Fruit fly (Drosophila melanogaster) whole organism, embryonic: Measurements from ENCODE around the gene CG10445.

ENCODE experiments used
- Antp ChIP-seq: fragments of 200-800 bp; sonication (Bioruptor generic); optimal IDR thresholded peaks from 3 replicates; lab custom pipeline; 2016; ENCODE audit warnings: missing biosample characterization, missing genetic modification characterization
- BtbVII ChIP-seq: fragments of 200-800 bp; sonication (Bioruptor generic); optimal IDR thresholded peaks from 3 replicates; lab custom pipeline; 2017; ENCODE audit warnings: missing biosample characterization, mild to moderate bottlenecking, missing genetic modification characterization
- CG10274 ChIP-seq: fragments of 200-800 bp; sonication (Bioruptor generic); optimal IDR thresholded peaks from 3 replicates; lab custom pipeline; 2017; ENCODE audit warnings: missing biosample characterization, mild to moderate bottlenecking, missing genetic modification characterization
- CG10431 ChIP-seq: fragments of 200-800 bp; sonication (Bioruptor generic); optimal IDR thresholded peaks from 3 replicates; lab custom pipeline; 2018; ENCODE audit warnings: missing biosample characterization, mild to moderate bottlenecking, missing genetic modification characterization
- CG10462 ChIP-seq: fragments of 200-800 bp; sonication (Bioruptor generic); optimal IDR thresholded peaks from 2 replicates; lab custom pipeline; 2016; ENCODE audit warnings: missing biosample characterization, missing genetic modification characterization
- CG12769 ChIP-seq: fragments of 200-800 bp; sonication (Bioruptor generic); optimal IDR thresholded peaks from 2 replicates; lab custom pipeline; 2019; ENCODE audit warnings: missing biosample characterization, mild to moderate bottlenecking, missing genetic modification characterization, moderate library complexity
- CG13894 ChIP-seq: fragments of 200-800 bp; sonication (Bioruptor generic); optimal IDR thresholded peaks from 3 replicates; lab custom pipeline; 2018; ENCODE audit warnings: missing biosample characterization, mild to moderate bottlenecking, missing genetic modification characterization, moderate library complexity
- CG14050 ChIP-seq: fragments of 200-800 bp; sonication (Bioruptor generic); IDR thresholded peaks from 3 replicates; pipeline ENCODE4 v1.3.6; 2022; ENCODE audit warnings: missing biosample characterization, missing genetic modification characterization
- CG18262 ChIP-seq: fragments of 200-800 bp; optimal IDR thresholded peaks from 3 replicates; lab custom pipeline; 2019; ENCODE audit warnings: missing biosample characterization, mild to moderate bottlenecking, missing genetic modification characterization, moderate library complexity
- CG2129 ChIP-seq: fragments of 200-800 bp; sonication (Bioruptor generic); IDR thresholded peaks from 2 replicates; pipeline ENCODE4 v1.3.6; 2022; ENCODE audit warnings: missing biosample characterization, missing genetic modification characterization; ENCODE audit not compliant: partially characterized antibody
- CG31365 ChIP-seq: fragments of 200-800 bp; sonication (Bioruptor generic); optimal IDR thresholded peaks from 2 replicates; lab custom pipeline; 2018; ENCODE audit warnings: missing biosample characterization, mild to moderate bottlenecking, missing genetic modification characterization
- CG3163 ChIP-seq: fragments of 200-800 bp; sonication (Bioruptor generic); optimal IDR thresholded peaks from 3 replicates; lab custom pipeline; 2016; ENCODE audit warnings: missing biosample characterization, missing genetic modification characterization
- CG32532 ChIP-seq: fragments of 200-800 bp; sonication (Bioruptor generic); IDR thresholded peaks from 2 replicates; pipeline ENCODE4 v1.3.6; 2022; ENCODE audit warnings: missing biosample characterization, missing genetic modification characterization
- CG4617 ChIP-seq: fragments of 200-800 bp; sonication (Bioruptor generic); optimal IDR thresholded peaks from 3 replicates; lab custom pipeline; 2016; ENCODE audit warnings: missing biosample characterization, missing genetic modification characterization, borderline replicate concordance
- CG5953 ChIP-seq: fragments of 200-800 bp; sonication (Bioruptor generic); IDR thresholded peaks from 2 replicates; pipeline ENCODE4 v1.3.6; 2022; ENCODE audit warnings: missing biosample characterization, missing genetic modification characterization
- CG6272 ChIP-seq: fragments of 200-800 bp; sonication (Bioruptor generic); IDR thresholded peaks from 2 replicates; pipeline ENCODE4 v1.3.6; 2022; ENCODE audit warnings: missing biosample characterization, missing genetic modification characterization
- CG7357 ChIP-seq: fragments of 200-800 bp; sonication (Bioruptor generic); IDR thresholded peaks from 3 replicates; pipeline ENCODE4 v1.3.6; 2022; ENCODE audit warnings: missing biosample characterization, missing genetic modification characterization
- CG8765 ChIP-seq: fragments of 200-800 bp; sonication (Bioruptor generic); IDR thresholded peaks from 2 replicates; pipeline ENCODE4 v1.3.6; 2022; ENCODE audit warnings: missing biosample characterization, missing genetic modification characterization
- CG9609 ChIP-seq: fragments of 200-800 bp; sonication (Bioruptor generic); optimal IDR thresholded peaks from 3 replicates; lab custom pipeline; 2016; ENCODE audit warnings: missing biosample characterization, missing genetic modification characterization
- D19B ChIP-seq: fragments of 200-800 bp; sonication (Bioruptor generic); optimal IDR thresholded peaks from 2 replicates; lab custom pipeline; 2017; ENCODE audit warnings: missing biosample characterization, mild to moderate bottlenecking, missing genetic modification characterization
- Dip3 ChIP-seq: fragments of 200-800 bp; sonication (Bioruptor generic); optimal IDR thresholded peaks from 3 replicates; lab custom pipeline; 2016; ENCODE audit warnings: missing biosample characterization, missing genetic modification characterization
- Dll ChIP-seq: fragments of 200-800 bp; sonication (Bioruptor generic); IDR thresholded peaks from 4 replicates; pipeline ENCODE4 v1.3.6; 2022; ENCODE audit warnings: missing biosample characterization, missing genetic modification characterization; ENCODE audit not compliant: partially characterized antibody
- Doc2 ChIP-seq: fragments of 200-800 bp; sonication (Bioruptor generic); IDR thresholded peaks from 2 replicates; pipeline ENCODE4 v1.3.6; 2022; ENCODE audit warnings: missing biosample characterization, missing genetic modification characterization
- E2f1 ChIP-seq: fragments of 200-800 bp; sonication (Bioruptor generic); IDR thresholded peaks from 2 replicates; pipeline ENCODE4 v1.3.6; 2022; ENCODE audit warnings: missing biosample characterization, missing genetic modification characterization
- Ets65A ChIP-seq: fragments of 200-800 bp; sonication (Bioruptor generic); peaks from one replicate; lab custom pipeline; 2016; ENCODE audit warnings: missing biosample characterization, missing genetic modification characterization
- Ets97D ChIP-seq: fragments of 200-800 bp; sonication (Bioruptor generic); optimal IDR thresholded peaks from 3 replicates; lab custom pipeline; 2016; ENCODE audit warnings: missing biosample characterization, missing genetic modification characterization
- HLH4C ChIP-seq: fragments of 200-800 bp; sonication (Bioruptor generic); IDR thresholded peaks from 3 replicates; pipeline ENCODE4 v1.3.6; 2022; ENCODE audit warnings: missing biosample characterization, missing genetic modification characterization; ENCODE audit not compliant: partially characterized antibody
- Hsf ChIP-seq: fragments of 200-800 bp; sonication (Bioruptor generic); optimal IDR thresholded peaks from 3 replicates; lab custom pipeline; 2016; ENCODE audit warnings: missing biosample characterization, missing genetic modification characterization
- Kr ChIP-seq: fragments of 200-800 bp; sonication (Bioruptor generic); optimal IDR thresholded peaks from 2 replicates; lab custom pipeline; 2017; ENCODE audit warnings: missing biosample characterization, mild to moderate bottlenecking, missing genetic modification characterization
- Mes4 ChIP-seq: fragments of 200-800 bp; sonication (Bioruptor generic); optimal IDR thresholded peaks from 2 replicates; lab custom pipeline; 2016; ENCODE audit warnings: missing biosample characterization, missing genetic modification characterization
- Usf ChIP-seq: fragments of 200-800 bp; sonication (Bioruptor generic); optimal IDR thresholded peaks from 2 replicates; lab custom pipeline; 2017; ENCODE audit warnings: missing genotype, missing biosample characterization, missing genetic modification characterization
- Vsx1 ChIP-seq: fragments of 200-800 bp; sonication (Bioruptor generic); optimal IDR thresholded peaks from 2 replicates; lab custom pipeline; 2017; ENCODE audit warnings: missing biosample characterization, mild to moderate bottlenecking, missing genetic modification characterization, missing genetic modification reagents
- Xrp1 ChIP-seq: fragments of 200-800 bp; sonication (Bioruptor generic); IDR thresholded peaks from 2 replicates; pipeline ENCODE4 v1.3.6; 2022; ENCODE audit warnings: missing biosample characterization, missing genetic modification characterization
- bigmax ChIP-seq: fragments of 200-800 bp; sonication (Bioruptor generic); optimal IDR thresholded peaks from 2 replicates; lab custom pipeline; 2018; ENCODE audit warnings: missing biosample characterization, mild to moderate bottlenecking, missing genetic modification characterization
- chif ChIP-seq, 2 experiments: fragments of 200-800 bp; sonication (Bioruptor generic); optimal IDR thresholded peaks; 3 replicates each; lab custom pipeline; 2016; ENCODE audit warnings: missing biosample characterization in 2 of 2, missing genetic modification characterization in 2 of 2
- chn ChIP-seq: fragments of 200-800 bp; sonication (Bioruptor generic); optimal IDR thresholded peaks from 2 replicates; lab custom pipeline; 2016; ENCODE audit warnings: missing biosample characterization, missing genetic modification characterization
- ci ChIP-seq: fragments of 200-800 bp; sonication (Bioruptor generic); IDR thresholded peaks from 3 replicates; pipeline ENCODE4 v1.3.6; 2022; ENCODE audit warnings: missing biosample characterization, missing genetic modification characterization
- da ChIP-seq: fragments of 200-800 bp; sonication (Bioruptor generic); optimal IDR thresholded peaks from 2 replicates; lab custom pipeline; 2016; ENCODE audit warnings: missing biosample characterization, missing genetic modification characterization
- dpn ChIP-seq, 2 experiments: fragments of 200-800 bp; sonication (Bioruptor generic); optimal IDR thresholded peaks; 3 replicates each; lab custom pipeline; 2016; ENCODE audit warnings: missing biosample characterization in 2 of 2, missing genetic modification characterization in 2 of 2
- dysf ChIP-seq: fragments of 200-800 bp; sonication (Bioruptor generic); IDR thresholded peaks from 3 replicates; pipeline ENCODE4 v1.3.6; 2022; ENCODE audit warnings: missing biosample characterization, missing genetic modification characterization
- fd102C ChIP-seq: fragments of 200-800 bp; sonication (Bioruptor generic); optimal IDR thresholded peaks from 2 replicates; lab custom pipeline; 2018; ENCODE audit warnings: missing biosample characterization, mild to moderate bottlenecking, missing genetic modification characterization, moderate library complexity
- gce ChIP-seq: fragments of 200-800 bp; sonication (Bioruptor generic); IDR thresholded peaks from 3 replicates; pipeline ENCODE4 v1.3.6; 2022; ENCODE audit warnings: missing biosample characterization, missing genetic modification characterization
- kay ChIP-seq: fragments of 200-800 bp; sonication (Bioruptor generic); optimal IDR thresholded peaks from 2 replicates; lab custom pipeline; 2016; ENCODE audit warnings: missing biosample characterization, missing genetic modification characterization
- nerfin-1 ChIP-seq: fragments of 200-800 bp; sonication (Bioruptor generic); optimal IDR thresholded peaks from 3 replicates; lab custom pipeline; 2019; ENCODE audit warnings: missing biosample characterization, mild to moderate bottlenecking, missing genetic modification characterization, moderate library complexity
- oc ChIP-seq: fragments of 200-800 bp; sonication (Bioruptor generic); optimal IDR thresholded peaks from 2 replicates; lab custom pipeline; 2018; ENCODE audit warnings: missing biosample characterization, mild to moderate bottlenecking, missing genetic modification characterization, moderate library complexity
- odd ChIP-seq: fragments of 200-800 bp; sonication (Bioruptor generic); optimal IDR thresholded peaks from 2 replicates; lab custom pipeline; 2017; ENCODE audit warnings: missing biosample characterization, mild to moderate bottlenecking, missing genetic modification characterization
- pzg ChIP-seq: fragments of 200-800 bp; sonication (Bioruptor generic); optimal IDR thresholded peaks from 3 replicates; lab custom pipeline; 2018; ENCODE audit warnings: missing biosample characterization, mild to moderate bottlenecking, missing genetic modification characterization, moderate library complexity
- sob ChIP-seq: fragments of 200-800 bp; sonication (Bioruptor generic); IDR thresholded peaks from 2 replicates; pipeline ENCODE4 v1.3.6; 2022; ENCODE audit warnings: missing biosample characterization, missing genetic modification characterization
- sug ChIP-seq: fragments of 200-800 bp; optimal IDR thresholded peaks from 2 replicates; lab custom pipeline; 2019; ENCODE audit warnings: missing biosample characterization, mild to moderate bottlenecking, missing genetic modification characterization, moderate library complexity
- tio ChIP-seq: fragments of 200-800 bp; sonication (Bioruptor generic); optimal IDR thresholded peaks from 2 replicates; lab custom pipeline; 2017; ENCODE audit warnings: missing biosample characterization, missing genetic modification characterization, inconsistent platforms
- twi ChIP-seq: fragments of 200-800 bp; optimal IDR thresholded peaks from 2 replicates; lab custom pipeline; 2019; ENCODE audit warnings: missing biosample characterization, mild to moderate bottlenecking, missing genetic modification characterization, moderate library complexity

The CG10445 gene

DNA sequence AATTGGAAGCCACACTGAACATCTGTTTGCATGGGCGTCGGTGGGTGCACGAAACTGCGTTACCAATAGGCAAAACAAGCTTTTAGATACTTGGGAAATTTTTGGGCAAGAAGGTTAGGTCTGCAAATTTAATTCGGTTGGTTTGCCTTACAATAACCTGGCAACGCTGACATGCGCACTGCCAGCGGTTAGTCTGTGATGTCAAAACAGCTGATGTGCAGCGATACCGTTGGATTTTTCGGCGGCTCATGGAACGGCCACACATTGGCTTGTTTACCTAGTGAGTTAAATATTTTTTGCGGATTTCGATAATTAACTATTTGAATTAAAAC is 33.3 kb downstream of the CG10445 start, which contains the start of gene ArgRS-m (continued):
- TF ChIP-seq HLH4C (GFP tag; lab: Robert Waterston, UW): no peak
- no peak for TF ChIP-seq CG8765 (GFP tag; lab: Robert Waterston, UW)
- no peak for TF ChIP-seq odd (GFP tag; lab: Kevin White, UChicago)
- peak; percentile 83 for TF ChIP-seq pzg (GFP tag; lab: Kevin White, UChicago)
- TF ChIP-seq dysf (GFP tag; lab: Robert Waterston, UW): peak; percentile 43; the same call in 1 of the 3 replicates
- no peak for TF ChIP-seq Doc2 (GFP tag; lab: Robert Waterston, UW)
- peak; percentile 54 for TF ChIP-seq dpn (GFP tag; optimal IDR thresholded peaks at IDR 0.05; lab: Kevin White, UChicago)
- TF ChIP-seq CG9609 (GFP tag; lab: Kevin White, UChicago): peak; percentile 66
- peak; percentile 34 for TF ChIP-seq Ets65A
- TF ChIP-seq ci: peak; percentile 53; the same call in 1 of the 3 replicates
- no peak for TF ChIP-seq BtbVII
- peak; percentile 20 for TF ChIP-seq chn (GFP tag; lab: Kevin White, UChicago)
- TF ChIP-seq fd102C (GFP tag; lab: Kevin White, UChicago): no peak
- peak; percentile 88 for TF ChIP-seq bigmax (GFP tag; lab: Kevin White, UChicago)
- TF ChIP-seq CG7357 (GFP tag; lab: Robert Waterston, UW): no peak
- peak; percentile 49; the same call in 1 of the 4 replicates for TF ChIP-seq Dll (GFP tag; lab: Robert Waterston, UW)
- peak; percentile 65 for TF ChIP-seq Hsf (GFP tag; lab: Kevin White, UChicago)
- no peak for TF ChIP-seq Vsx1 (GFP tag; lab: Kevin White, UChicago)
- no peak for TF ChIP-seq CG6272
- peak; percentile 58 for TF ChIP-seq CG4617 (GFP tag; lab: Kevin White, UChicago)
- TF ChIP-seq CG32532 (GFP tag; lab: Robert Waterston, UW): peak; percentile 56
- peak; percentile 16; the same call in 1 of the 2 replicates for TF ChIP-seq Xrp1 (GFP tag; lab: Robert Waterston, UW)
- TF ChIP-seq CG18262 (tag; lab: Kevin White, UChicago): peak; percentile 22
- TF ChIP-seq nerfin-1 (tag; lab: Kevin White, UChicago): no peak
- no peak for TF ChIP-seq CG31365
- TF ChIP-seq sug (tag; lab: Kevin White, UChicago): peak; percentile 44
- peak; percentile 1 for TF ChIP-seq Usf (GFP tag; lab: Kevin White, UChicago)
- no peak for TF ChIP-seq CG10274 (GFP tag; lab: Kevin White, UChicago)
- TF ChIP-seq CG5953 (GFP tag; lab: Robert Waterston, UW): no peak
- no peak for TF ChIP-seq tio
- TF ChIP-seq chif (GFP tag; optimal IDR thresholded peaks at IDR 0.05; lab: Kevin White, UChicago): peak in 1 of 2 experiments; percentile 9
- peak; percentile 86 for TF ChIP-seq CG10431
- TF ChIP-seq, all 482 proteins: peak for 213

DNA sequence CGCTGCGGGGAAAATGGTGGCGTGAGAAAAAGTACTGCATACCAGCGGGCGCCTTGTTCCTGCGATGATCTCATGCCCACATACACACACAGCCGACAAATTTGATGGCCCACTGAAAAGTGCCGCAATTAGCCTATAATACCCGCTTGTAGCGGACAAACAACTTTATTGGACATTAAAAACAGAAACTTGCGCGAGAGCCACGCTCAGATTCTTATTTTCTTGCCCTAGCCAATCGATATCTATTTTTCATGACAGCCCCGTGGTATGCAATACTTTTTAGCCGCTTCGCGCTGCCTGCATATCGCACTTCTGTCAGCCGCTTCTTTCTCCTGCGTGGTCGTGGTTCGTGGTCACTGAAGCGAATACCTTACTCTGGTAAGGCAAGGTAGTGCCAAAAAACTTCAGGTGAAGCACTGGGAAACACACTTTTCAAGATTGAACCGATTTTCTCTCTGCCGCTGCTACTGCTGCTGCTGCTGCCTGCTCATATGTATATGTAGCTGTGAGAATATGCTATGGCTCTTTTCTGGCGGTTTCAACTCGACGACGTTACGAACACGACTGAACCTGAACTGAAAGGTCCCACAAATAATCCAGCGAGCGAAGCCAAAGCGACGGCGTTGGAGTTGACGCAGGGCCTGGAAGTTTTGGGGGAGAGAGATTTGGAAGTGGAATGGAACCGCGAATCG is 33.8 kb downstream of the CG10445 start, which contains the start of gene CG17816:
CG17816 (minus strand) TSS at position 567 of the 692 bp plus-strand sequence.
- TF ChIP-seq CG31365 (no peak), CG2129 (no peak), oc (tag; lab: Kevin White, UChicago) (peak; percentile 30), CG12769 (tag; lab: Kevin White, UChicago) (no peak), Dip3 (no peak), CG14050 (no peak), CG10462 (no peak), da (GFP tag; lab: Kevin White, UChicago) (no peak), twi (tag; lab: Kevin White, UChicago) (no peak), Antp (no peak), E2f1 (GFP tag; lab: Robert Waterston, UW) (no peak), Kr (GFP tag; lab: Kevin White, UChicago) (no peak), kay (GFP tag; lab: Kevin White, UChicago) (no peak), CG13894 (tag; lab: Kevin White, UChicago) (peak; percentile 44), sob (GFP tag; lab: Robert Waterston, UW) (no peak), D19B (GFP tag; lab: Kevin White, UChicago) (no peak), CG3163 (GFP tag; lab: Kevin White, UChicago) (no peak), Ets97D (GFP tag; lab: Kevin White, UChicago) (no peak), Mes4 (GFP tag; lab: Kevin White, UChicago) (no peak), BtbVII (no peak), gce (GFP tag; lab: Robert Waterston, UW) (no peak)
